Worm (Caenorhabditis elegans) whole organism, L1 larva: ENCODE results near the gene hipr-1.

Experiments used
- blmp-1 ChIP-seq: fragments of 150-350 bp; optimal IDR thresholded peaks from 2 replicates; lab custom pipeline; 2014; ENCODE audit warnings: missing biosample characterization, missing genetic modification characterization
- mdl-1 ChIP-seq, 2 experiments: fragments of 150-350 bp; optimal IDR thresholded peaks; 2 replicates each; lab custom pipeline; 2014 to 2017; ENCODE audit warnings: missing biosample characterization in 2 of 2, missing genetic modification characterization in 2 of 2, inconsistent platforms in 1 of 2
- nhr-237 ChIP-seq: fragments of 150-350 bp; optimal IDR thresholded peaks from 2 replicates; lab custom pipeline; 2014; ENCODE audit warnings: missing biosample characterization, missing genetic modification characterization
- snpc-4 ChIP-seq: fragments of 150-350 bp; optimal IDR thresholded peaks from 2 replicates; lab custom pipeline; 2014; ENCODE audit warnings: missing biosample characterization, missing genetic modification characterization
- unc-62 ChIP-seq: fragments of 150-350 bp; optimal IDR thresholded peaks from 2 replicates; lab custom pipeline; 2014; ENCODE audit warnings: missing biosample characterization, missing genetic modification reagents, missing genetic modification characterization

- TF ChIP-seq nhr-237: no peak
- no peak for TF ChIP-seq mdl-1 (tag; optimal IDR thresholded peaks at IDR 0.05; lab: Kevin White, UChicago)
- TF ChIP-seq snpc-4: no peak
- no peak for TF ChIP-seq unc-62 (GFP tag; lab: Kevin White, UChicago)
- TF ChIP-seq blmp-1 (tag; lab: Kevin White, UChicago): no peak
Observed at ce11 chrIII:8710310-8710709, 9.7 kb upstream of the hipr-1 start, which contains the start of gene B0303.11.
